Fruit fly (Drosophila melanogaster): ENCODE data around the gene CG31467.

DNA sequence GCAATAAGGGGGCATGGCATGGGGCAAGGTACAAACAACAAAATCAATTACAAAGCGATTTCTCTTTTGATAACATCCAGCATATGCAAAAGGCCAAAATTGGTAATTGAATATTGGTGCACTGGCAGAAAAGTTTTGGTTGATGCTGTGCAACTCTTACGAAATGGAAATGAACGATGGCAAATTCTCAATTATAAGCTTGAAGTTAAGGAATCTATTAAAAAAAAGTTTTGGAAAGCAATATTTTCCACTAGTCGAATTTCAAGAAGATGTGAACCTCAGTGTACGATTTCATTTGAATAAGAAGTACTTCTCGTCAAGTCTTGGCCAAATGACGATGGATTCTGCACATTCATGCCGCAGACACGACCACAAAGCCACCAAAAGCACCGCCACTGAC, 50.7 kb downstream of the CG31467 start:
- no peak for TF ChIP-seq CG32264 (GFP tag; optimal IDR thresholded peaks at IDR 0.05)
- no peak for TF ChIP-seq br (GFP tag; optimal IDR thresholded peaks at IDR 0.05)
- TF ChIP-seq GATAd (GFP tag; optimal IDR thresholded peaks at IDR 0.05): no peak
- no peak for TF ChIP-seq HLH106 (tag; optimal IDR thresholded peaks at IDR 0.05)
- TF ChIP-seq pan (optimal IDR thresholded peaks at IDR 0.05): no peak
- no peak for TF ChIP-seq Sp1 (GFP tag; optimal IDR thresholded peaks at IDR 0.05)
- no peak for TF ChIP-seq CG9705 (GFP tag; optimal IDR thresholded peaks at IDR 0.05)
- no peak for TF ChIP-seq OdsH (GFP tag; optimal IDR thresholded peaks at IDR 0.05)
- TF ChIP-seq lola (GFP tag; optimal IDR thresholded peaks at IDR 0.05): no peak
- no peak for TF ChIP-seq Dfd (GFP tag; optimal IDR thresholded peaks at IDR 0.05)
